Worm (Caenorhabditis elegans): ENCODE results near the gene F35F10.13.
"Not testable (repeated sequence)": the region's sequence is repeated elsewhere in the genome, so short reads cannot be mapped to it uniquely, and the experiment has no call there.

The F35F10.13 gene

ce11 chrV:3318975-3319374, at the start of gene F35F10.13:
F35F10.13 (minus strand) TSS chrV:3319075.
- TF ChIP-seq W03F9.2 (tag; optimal IDR thresholded peaks at IDR 0.05) (no peak), dao-5 (tag; optimal IDR thresholded peaks at IDR 0.05) (no peak), him-1 (tag; optimal IDR thresholded peaks at IDR 0.05) (no peak)

ce11 chrV:3367773-3368172, 48.9 kb upstream of the F35F10.13 start, which contains the start of gene C04E12.2:
C04E12.2 (plus strand) TSS chrV:3368073.
- not testable (repeated sequence) for TF ChIP-seq him-1, W03F9.2, dao-5 (tag; optimal IDR thresholded peaks at IDR 0.05)

- TF ChIP-seq dao-5 (tag; optimal IDR thresholded peaks at IDR 0.05) (no peak), him-1 (tag; optimal IDR thresholded peaks at IDR 0.05) (no peak), W03F9.2 (tag; optimal IDR thresholded peaks at IDR 0.05) (no peak)
These were observed 43.6 kb upstream of the F35F10.13 start, which contains the start of gene C04E12.4 for ce11 chrV:3362475-3362874. C04E12.4 (plus strand) TSS chrV:3362775.

- TF ChIP-seq dao-5 (tag; optimal IDR thresholded peaks at IDR 0.05) (no peak), him-1 (tag; optimal IDR thresholded peaks at IDR 0.05) (no peak), W03F9.2 (tag; optimal IDR thresholded peaks at IDR 0.05) (no peak)
These were observed 42.8 kb upstream of the F35F10.13 start for ce11 chrV:3361633-3362032.

ce11 chrV:3358267-3358666, 39.4 kb upstream of the F35F10.13 start, which contains the start of gene C04E12.5:
C04E12.5 (plus strand) TSS chrV:3358567.
- TF ChIP-seq dao-5 (tag; optimal IDR thresholded peaks at IDR 0.05) (no peak), W03F9.2 (tag; optimal IDR thresholded peaks at IDR 0.05) (no peak), him-1 (tag; optimal IDR thresholded peaks at IDR 0.05) (no peak)

ce11 chrV:3357106-3357505, 38.2 kb upstream of the F35F10.13 start, which contains the start of gene scrm-3:
scrm-3 (minus strand) TSS chrV:3357206.
- TF ChIP-seq dao-5 (tag; optimal IDR thresholded peaks at IDR 0.05) = no peak
- TF ChIP-seq him-1 (tag; optimal IDR thresholded peaks at IDR 0.05) = no peak
- no peak for TF ChIP-seq W03F9.2 (tag; optimal IDR thresholded peaks at IDR 0.05)

ce11 chrV:3355544-3355943, 36.7 kb upstream of the F35F10.13 start:
- no peak for TF ChIP-seq him-1 (tag; optimal IDR thresholded peaks at IDR 0.05)
- TF ChIP-seq W03F9.2 (tag; optimal IDR thresholded peaks at IDR 0.05) = no peak
- TF ChIP-seq dao-5 (tag; optimal IDR thresholded peaks at IDR 0.05) = no peak

- TF ChIP-seq him-1 (tag; optimal IDR thresholded peaks at IDR 0.05) (no peak), dao-5 (tag; optimal IDR thresholded peaks at IDR 0.05) (no peak), W03F9.2 (tag; optimal IDR thresholded peaks at IDR 0.05) (no peak)
These were observed 34.0 kb upstream of the F35F10.13 start, which contains the start of gene C17B7.12 for ce11 chrV:3352925-3353324. C17B7.12 (plus strand) TSS chrV:3353225.

ce11 chrV:3351266-3351665, 32.4 kb upstream of the F35F10.13 start, which contains the start of gene str-63:
str-63 (plus strand) TSS chrV:3351566.
- TF ChIP-seq W03F9.2 (tag; optimal IDR thresholded peaks at IDR 0.05) = no peak
- no peak for TF ChIP-seq dao-5 (tag; optimal IDR thresholded peaks at IDR 0.05)
- no peak for TF ChIP-seq him-1 (tag; optimal IDR thresholded peaks at IDR 0.05)

ce11 chrV:3349877-3350276, 31.0 kb upstream of the F35F10.13 start, which contains the start of gene C17B7.15:
C17B7.15 (plus strand) TSS chrV:3350177.
- TF ChIP-seq him-1 (tag; optimal IDR thresholded peaks at IDR 0.05) (no peak), W03F9.2 (tag; optimal IDR thresholded peaks at IDR 0.05) (no peak), dao-5 (tag; optimal IDR thresholded peaks at IDR 0.05) (no peak)

- no peak for TF ChIP-seq W03F9.2 (tag; optimal IDR thresholded peaks at IDR 0.05)
These were observed 28.6 kb upstream of the F35F10.13 start for ce11 chrV:3347486-3347885.

ce11 chrV:3346434-3347019, 27.7 kb upstream of the F35F10.13 start, which contains the start of gene fbxa-65:
fbxa-65 (minus strand) TSS chrV:3346484.
- TF ChIP-seq dao-5 (tag; optimal IDR thresholded peaks at IDR 0.05) = no peak
- TF ChIP-seq him-1 (tag; optimal IDR thresholded peaks at IDR 0.05) = no peak
- no peak for TF ChIP-seq W03F9.2 (tag; optimal IDR thresholded peaks at IDR 0.05)

- TF ChIP-seq him-1 (tag; optimal IDR thresholded peaks at IDR 0.05) = no peak
- TF ChIP-seq dao-5 (tag; optimal IDR thresholded peaks at IDR 0.05) = no peak
- TF ChIP-seq W03F9.2 (tag; optimal IDR thresholded peaks at IDR 0.05) = no peak
These were observed 25.1 kb upstream of the F35F10.13 start for ce11 chrV:3344001-3344400.

- TF ChIP-seq him-1 (tag; optimal IDR thresholded peaks at IDR 0.05) (no peak), dao-5 (tag; optimal IDR thresholded peaks at IDR 0.05) (no peak), W03F9.2 (tag; optimal IDR thresholded peaks at IDR 0.05) (no peak)
These were observed 23.6 kb upstream of the F35F10.13 start, which contains the start of gene C17B7.3 for ce11 chrV:3342504-3342903. C17B7.3 (plus strand) TSS chrV:3342804.

ce11 chrV:3341906-3342305, 23.0 kb upstream of the F35F10.13 start, which contains the start of gene C17B7.10:
C17B7.10 (minus strand) TSS chrV:3342006.
- TF ChIP-seq W03F9.2 (tag; optimal IDR thresholded peaks at IDR 0.05) = no peak
- no peak for TF ChIP-seq him-1 (tag; optimal IDR thresholded peaks at IDR 0.05)
- no peak for TF ChIP-seq dao-5 (tag; optimal IDR thresholded peaks at IDR 0.05)
